Worm (Caenorhabditis elegans): ENCODE results near the gene egas-4.
A peak's percentile ranks its signal among the peaks of the same experiment; 100 is the strongest.

The egas-4 gene

DNA sequence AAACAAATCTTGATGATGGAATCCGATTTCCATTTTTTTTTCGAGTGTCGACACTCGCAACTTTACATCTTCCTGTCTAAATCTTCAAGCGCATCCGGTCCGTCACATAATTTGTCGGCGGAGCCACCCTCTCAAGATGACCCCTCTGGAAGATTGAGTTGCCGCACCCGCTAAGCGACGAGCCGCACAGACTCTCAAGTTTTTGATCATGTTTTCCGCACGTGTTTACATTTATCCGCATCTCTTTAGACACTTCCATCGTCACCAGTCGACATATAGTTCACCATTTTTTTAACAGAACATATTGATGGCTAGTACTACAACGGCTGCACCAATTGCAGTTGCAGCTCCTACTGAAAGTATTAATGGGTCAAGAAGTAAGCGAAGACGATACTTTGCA is 6.2 kb downstream of the egas-4 start, which contains the start of gene F55G1.1:
Gene F55G1.1, plus strand, starts transcription at position 301 of the 400 bp plus-strand sequence.
- TF ChIP-seq ttx-3 (tag; optimal IDR thresholded peaks at IDR 0.05) (no peak), hlh-13 (GFP tag; optimal IDR thresholded peaks at IDR 0.05) (no peak), ceh-48 (tag; optimal IDR thresholded peaks at IDR 0.05) (no peak), pat-9 (tag; optimal IDR thresholded peaks at IDR 0.05) (no peak), madf-2 (tag; optimal IDR thresholded peaks at IDR 0.05) (no peak), ceh-2 (tag; optimal IDR thresholded peaks at IDR 0.05) (no peak), ref-2 (tag; optimal IDR thresholded peaks at IDR 0.05) (no peak), unc-3 (GFP tag; conservative IDR thresholded peaks at IDR 0.05) (no peak), unc-3 (tag; optimal IDR thresholded peaks at IDR 0.05) (no peak), lim-6 (tag; optimal IDR thresholded peaks at IDR 0.05) (no peak), C08G9.2 (tag; optimal IDR thresholded peaks at IDR 0.05) (no peak), che-1 (tag; optimal IDR thresholded peaks at IDR 0.05) (no peak), nhr-11 (tag; optimal IDR thresholded peaks at IDR 0.05) (no peak), ceh-34 (tag; optimal IDR thresholded peaks at IDR 0.05) (no peak), hlh-6 (tag; optimal IDR thresholded peaks at IDR 0.05) (no peak)

DNA sequence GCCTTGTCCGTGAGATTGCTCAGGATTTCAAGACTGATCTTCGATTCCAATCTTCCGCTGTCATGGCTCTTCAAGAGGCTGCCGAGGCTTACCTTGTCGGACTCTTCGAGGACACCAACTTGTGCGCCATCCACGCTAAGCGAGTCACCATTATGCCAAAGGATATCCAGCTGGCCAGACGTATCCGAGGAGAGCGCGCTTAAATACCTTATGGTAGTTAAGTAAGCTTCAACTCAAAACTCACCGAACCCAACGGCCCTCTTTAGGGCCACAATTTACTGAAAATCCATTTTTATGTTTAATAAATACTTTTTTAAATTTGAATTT is 9.2 kb downstream of the egas-4 start:
- TF ChIP-seq unc-3 (GFP tag; conservative IDR thresholded peaks at IDR 0.05) = no peak
- TF ChIP-seq unc-3 (tag; optimal IDR thresholded peaks at IDR 0.05) = no peak
- no peak for TF ChIP-seq sdc-2 (tag; optimal IDR thresholded peaks at IDR 0.05)
- no peak for TF ChIP-seq sox-4 (tag; optimal IDR thresholded peaks at IDR 0.05)
- no peak for TF ChIP-seq ets-4 (tag; optimal IDR thresholded peaks at IDR 0.05)
- no peak for TF ChIP-seq nhr-11 (tag; optimal IDR thresholded peaks at IDR 0.05)
- no peak for TF ChIP-seq npax-4 (tag; optimal IDR thresholded peaks at IDR 0.05)
- no peak for TF ChIP-seq unc-42 (tag; optimal IDR thresholded peaks at IDR 0.05)
- no peak for TF ChIP-seq elt-2 (tag; optimal IDR thresholded peaks at IDR 0.05)
- no peak for TF ChIP-seq ceh-30 (tag; optimal IDR thresholded peaks at IDR 0.05)
- TF ChIP-seq unc-86 (tag; optimal IDR thresholded peaks at IDR 0.05) = no peak
- no peak for TF ChIP-seq lim-6 (tag; optimal IDR thresholded peaks at IDR 0.05)
- TF ChIP-seq nfya-1 (tag; optimal IDR thresholded peaks at IDR 0.05) = no peak
- TF ChIP-seq ztf-16 (tag; optimal IDR thresholded peaks at IDR 0.05) = no peak
- TF ChIP-seq madf-2 (tag; optimal IDR thresholded peaks at IDR 0.05) = no peak
- TF ChIP-seq T23F11.4 (GFP tag; optimal IDR thresholded peaks at IDR 0.05) = no peak
- TF ChIP-seq fkh-10 (GFP tag; optimal IDR thresholded peaks at IDR 0.05) = no peak
- TF ChIP-seq zip-5 (tag; optimal IDR thresholded peaks at IDR 0.05) = no peak

DNA sequence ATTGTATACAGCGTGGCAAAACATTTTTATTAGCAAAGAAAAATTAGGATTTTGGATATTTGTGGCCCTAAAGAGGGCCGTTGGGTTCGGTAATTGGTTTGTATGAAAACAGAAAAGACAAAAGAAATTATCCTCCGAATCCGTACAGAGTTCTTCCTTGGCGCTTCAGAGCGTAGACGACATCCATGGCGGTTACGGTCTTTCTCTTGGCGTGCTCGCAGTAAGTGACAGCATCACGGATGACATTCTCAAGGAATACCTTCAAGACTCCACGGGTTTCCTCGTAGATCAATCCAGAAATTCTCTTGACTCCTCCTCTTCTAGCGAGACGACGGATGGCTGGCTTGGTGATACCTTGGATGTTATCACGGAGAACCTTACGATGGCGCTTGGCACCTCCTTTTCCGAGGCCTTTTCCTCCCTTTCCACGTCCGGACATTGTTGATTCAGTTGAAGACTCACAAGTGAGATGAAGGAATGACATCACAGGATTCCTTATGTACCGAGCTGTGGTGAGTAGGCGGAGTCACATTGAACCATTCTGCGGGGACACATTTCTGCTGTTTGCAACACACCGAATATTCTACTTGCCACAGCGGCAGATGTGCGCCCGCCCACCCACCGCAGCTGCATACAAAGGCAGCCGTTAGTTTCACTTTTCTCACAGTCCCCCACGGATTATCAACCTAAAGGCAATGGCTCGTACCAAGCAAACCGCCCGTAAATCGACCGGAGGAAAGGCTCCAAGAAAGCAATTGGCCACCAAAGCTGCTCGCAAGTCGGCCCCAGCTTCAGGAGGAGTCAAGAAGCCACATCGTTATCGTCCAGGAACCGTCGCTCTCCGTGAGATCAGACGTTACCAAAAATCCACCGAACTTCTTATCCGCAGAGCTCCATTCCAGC is 9.8 kb downstream of the egas-4 start, which contains the start of the genes his-60 and his-59:
Gene his-60, minus strand, starts transcription at position 439 of the 903 bp plus-strand sequence.
Gene his-59, plus strand, starts transcription at position 696 of the 903 bp plus-strand sequence.
- TF ChIP-seq lim-6 (tag; optimal IDR thresholded peaks at IDR 0.05) (no peak), fax-1 (tag; optimal IDR thresholded peaks at IDR 0.05) (no peak), ahr-1 (tag; optimal IDR thresholded peaks at IDR 0.05) (no peak), syd-9 (tag; optimal IDR thresholded peaks at IDR 0.05) (no peak), F13H6.1 (tag; optimal IDR thresholded peaks at IDR 0.05) (no peak), unc-86 (tag; optimal IDR thresholded peaks at IDR 0.05) (no peak), sdc-2 (tag; optimal IDR thresholded peaks at IDR 0.05) (peak; percentile 57), Y22D7AL.16 (tag; optimal IDR thresholded peaks at IDR 0.05) (no peak), ceh-30 (tag; optimal IDR thresholded peaks at IDR 0.05) (no peak), ceh-18 (tag; optimal IDR thresholded peaks at IDR 0.05) (no peak), ceh-31 (tag; optimal IDR thresholded peaks at IDR 0.05) (peak; percentile 77), C38D4.7 (GFP tag; optimal IDR thresholded peaks at IDR 0.05) (no peak), tbx-2 (tag; optimal IDR thresholded peaks at IDR 0.05) (peak; percentile 76), fkh-6 (tag; optimal IDR thresholded peaks at IDR 0.05) (no peak), nhr-11 (tag; optimal IDR thresholded peaks at IDR 0.05) (no peak), hlh-6 (tag; optimal IDR thresholded peaks at IDR 0.05) (no peak), nfya-1 (tag; optimal IDR thresholded peaks at IDR 0.05) (peak; percentile 33), lin-11 (tag; optimal IDR thresholded peaks at IDR 0.05) (no peak), ttx-3 (tag; optimal IDR thresholded peaks at IDR 0.05) (no peak), ceh-22 (tag; optimal IDR thresholded peaks at IDR 0.05) (peak; percentile 24), sox-4 (tag; optimal IDR thresholded peaks at IDR 0.05) (no peak), hlh-30 (tag; optimal IDR thresholded peaks at IDR 0.05; ENCODE audit: insufficient read depth) (peak; percentile 25), odd-2 (tag; optimal IDR thresholded peaks at IDR 0.05) (no peak), ceh-6 (GFP tag; optimal IDR thresholded peaks at IDR 0.05) (peak; percentile 0), zip-5 (tag; optimal IDR thresholded peaks at IDR 0.05) (no peak), unc-42 (tag; optimal IDR thresholded peaks at IDR 0.05) (no peak), tbx-7 (tag; optimal IDR thresholded peaks at IDR 0.05) (peak; percentile 19), ceh-34 (tag; optimal IDR thresholded peaks at IDR 0.05) (peak; percentile 77), pha-4 (tag; optimal IDR thresholded peaks at IDR 0.05) (no peak), hlh-15 (tag; optimal IDR thresholded peaks at IDR 0.05) (no peak), elt-2 (tag; optimal IDR thresholded peaks at IDR 0.05) (peak; percentile 16), ztf-16 (tag; optimal IDR thresholded peaks at IDR 0.05) (peak; percentile 16)

All from whole organism, late embryonic.